Worm (Caenorhabditis elegans): ENCODE measurements around the gene C25E10.7.

The C25E10.7 gene

DNA sequence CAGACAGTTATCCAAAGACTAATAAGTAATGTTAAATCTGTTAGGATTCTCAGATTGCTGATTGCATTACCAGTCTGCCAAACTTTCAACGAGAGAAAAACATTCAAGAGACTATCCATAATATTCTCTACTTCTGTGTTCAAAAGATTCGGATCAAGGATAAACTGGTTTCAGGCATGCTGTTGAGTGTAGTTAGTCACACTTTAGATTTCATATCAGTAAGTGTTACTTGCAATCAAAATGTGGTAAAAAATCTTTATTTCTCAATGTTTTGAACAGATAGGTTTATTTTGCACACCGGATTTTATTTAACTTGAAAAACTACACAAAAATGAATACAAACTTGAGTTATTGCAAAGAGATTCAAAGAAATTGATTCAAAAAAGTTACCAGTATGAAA, 28.9 kb downstream of the C25E10.7 start, which contains the start of gene oac-41:
Gene oac-41, minus strand, starts transcription at position 101 of the 400 bp plus-strand sequence.
- TF ChIP-seq attf-3 (GFP tag; conservative IDR thresholded peaks at IDR 0.05): no peak
- TF ChIP-seq Y53G8AR.9 (GFP tag; conservative IDR thresholded peaks at IDR 0.05): no peak
- no peak for TF ChIP-seq F57A8.1 (GFP tag; optimal IDR thresholded peaks at IDR 0.05)
- TF ChIP-seq F57C9.4 (tag; optimal IDR thresholded peaks at IDR 0.05): no peak
- TF ChIP-seq tbx-9 (tag; optimal IDR thresholded peaks at IDR 0.05; ENCODE audit: borderline replicate concordance): no peak
- TF ChIP-seq somi-1 (GFP tag; optimal IDR thresholded peaks at IDR 0.05): no peak
- no peak for TF ChIP-seq egl-44 (GFP tag; IDR thresholded peaks at IDR 0.05)
- TF ChIP-seq ztf-3 (GFP tag; optimal IDR thresholded peaks at IDR 0.05): no peak
- TF ChIP-seq B0019.2 (GFP tag; conservative IDR thresholded peaks at IDR 0.05): no peak
- TF ChIP-seq lin-40 (tag; optimal IDR thresholded peaks at IDR 0.05): no peak
- TF ChIP-seq sea-2 (GFP tag; IDR thresholded peaks at IDR 0.05): no peak
- no peak for TF ChIP-seq B0261.1 (tag; optimal IDR thresholded peaks at IDR 0.05)
- no peak for TF ChIP-seq ceh-27 (GFP tag; optimal IDR thresholded peaks at IDR 0.05)
- no peak for TF ChIP-seq dox-1 (GFP tag; IDR thresholded peaks at IDR 0.05)
- no peak for TF ChIP-seq Y79H2A.3 (GFP tag; conservative IDR thresholded peaks at IDR 0.05)
- no peak for TF ChIP-seq F49E8.2 (tag; optimal IDR thresholded peaks at IDR 0.05; ENCODE audit: insufficient read depth)

DNA sequence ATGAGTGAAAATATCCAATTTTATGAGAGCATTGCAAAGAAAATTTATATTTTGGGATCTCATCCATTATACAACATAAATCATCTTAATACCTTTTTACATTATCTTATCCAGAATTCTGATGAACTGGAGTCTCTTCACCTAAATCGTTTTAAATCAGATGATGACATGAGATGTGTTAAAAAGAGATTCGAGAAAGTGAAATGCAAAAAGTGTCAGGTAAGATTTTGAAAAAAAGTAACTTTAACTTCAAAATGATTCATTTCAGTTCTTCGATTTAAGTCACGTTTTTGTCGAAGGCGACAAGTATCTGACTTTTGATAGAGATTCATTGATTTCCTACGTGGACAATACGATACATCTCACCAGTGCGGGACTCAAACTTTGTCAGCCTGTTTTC, 32.1 kb downstream of the C25E10.7 start:
- TF ChIP-seq ztf-28 (GFP tag; IDR thresholded peaks at IDR 0.05) (no peak), lir-1 (GFP tag; conservative IDR thresholded peaks at IDR 0.05) (no peak), attf-3 (GFP tag; conservative IDR thresholded peaks at IDR 0.05) (no peak)

DNA sequence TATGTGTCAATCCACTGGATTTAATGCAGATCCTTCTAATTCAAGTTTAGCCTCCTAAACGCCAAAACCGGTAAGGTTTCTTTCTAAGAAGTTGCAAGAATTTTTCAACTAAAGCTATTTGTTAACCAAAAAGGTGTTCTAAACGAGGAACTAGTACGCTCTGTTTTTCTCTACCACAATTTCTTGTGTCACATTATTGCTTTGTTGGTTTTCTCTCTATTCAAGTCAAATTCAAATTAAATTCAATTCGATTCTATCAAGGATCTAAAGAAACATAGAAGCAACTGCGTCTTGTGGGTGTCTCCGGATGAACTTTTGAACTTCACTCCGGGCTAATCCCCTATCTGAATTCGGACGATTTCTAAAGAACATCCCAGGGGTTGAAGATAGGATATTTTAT, 34.5 kb downstream of the C25E10.7 start, which contains the start of gene oac-40:
Gene oac-40, plus strand, starts transcription at position 301 of the 400 bp plus-strand sequence.
- TF ChIP-seq madf-6 (GFP tag; IDR thresholded peaks at IDR 0.05) (no peak), hlh-12 (tag; optimal IDR thresholded peaks at IDR 0.05) (no peak), ets-4 (GFP tag; optimal IDR thresholded peaks at IDR 0.05) (no peak), bed-1 (GFP tag; IDR thresholded peaks at IDR 0.05) (no peak), ZK185.1 (tag; optimal IDR thresholded peaks at IDR 0.05; ENCODE audit: poor library complexity, severe bottlenecking) (no peak), rpc-1 (optimal IDR thresholded peaks at IDR 0.05) (no peak), rpc-1 (tag; optimal IDR thresholded peaks at IDR 0.05) (no peak)

DNA sequence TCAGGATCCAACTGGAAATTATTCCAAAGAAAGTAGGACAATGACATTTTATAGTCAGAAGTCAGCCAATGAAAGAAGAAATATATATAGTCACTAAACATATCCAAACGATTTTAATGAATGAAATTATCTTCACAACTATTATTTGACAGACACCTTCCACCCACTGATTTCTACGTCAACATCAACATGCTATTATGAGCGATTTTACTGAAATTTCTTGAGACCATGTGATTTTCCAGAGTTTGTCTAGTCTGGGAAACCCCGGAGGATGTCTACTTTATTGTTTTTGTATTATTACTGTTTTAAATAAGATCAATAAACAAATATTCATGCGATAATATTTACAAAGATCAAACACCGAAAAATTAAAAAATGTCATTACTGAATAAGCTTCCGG, 35.5 kb downstream of the C25E10.7 start, which contains the start of gene srt-18:
Gene srt-18, minus strand, starts transcription at position 101 of the 400 bp plus-strand sequence.
- TF ChIP-seq lin-35 (GFP tag; optimal IDR thresholded peaks at IDR 0.05): no peak
- TF ChIP-seq K12H6.12 (tag; optimal IDR thresholded peaks at IDR 0.05): no peak
- TF ChIP-seq pbrm-1 (GFP tag; IDR thresholded peaks at IDR 0.05): no peak
- no peak for TF ChIP-seq dpff-1 (tag; optimal IDR thresholded peaks at IDR 0.05)
- TF ChIP-seq ceh-40 (GFP tag; IDR thresholded peaks at IDR 0.05): no peak
- no peak for TF ChIP-seq F37B4.10 (GFP tag; IDR thresholded peaks at IDR 0.05)
- no peak for TF ChIP-seq madf-3 (GFP tag; IDR thresholded peaks at IDR 0.05)
- TF ChIP-seq rcor-1 (GFP tag; IDR thresholded peaks at IDR 0.05): no peak
- no peak for TF ChIP-seq tbx-9 (tag; optimal IDR thresholded peaks at IDR 0.05; ENCODE audit: borderline replicate concordance)

DNA sequence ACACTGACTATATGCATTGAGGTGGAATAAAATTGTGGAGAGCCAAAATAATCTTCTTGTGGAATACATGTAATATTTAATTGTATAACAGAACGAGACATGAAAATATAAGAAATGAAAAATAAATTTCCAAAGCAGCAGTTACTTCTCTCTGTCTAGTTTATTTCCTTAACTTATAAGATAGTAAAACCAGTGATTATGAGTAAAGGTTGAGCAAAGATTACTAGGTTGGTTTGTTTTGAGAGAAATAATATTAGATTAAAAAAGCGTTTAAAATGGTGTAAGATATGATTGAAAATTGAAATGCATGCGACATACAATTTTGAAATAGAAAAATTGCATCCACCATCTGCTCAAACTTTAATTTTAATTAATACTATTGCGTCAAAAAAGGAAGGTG, 37.2 kb downstream of the C25E10.7 start, which contains the start of gene srh-201:
Gene srh-201, minus strand, starts transcription at position 101 of the 400 bp plus-strand sequence.
- TF ChIP-seq F55B11.4 (tag; optimal IDR thresholded peaks at IDR 0.05; ENCODE audit: borderline replicate concordance, insufficient read depth) (no peak), egl-18 (GFP tag; IDR thresholded peaks at IDR 0.05) (no peak), aptf-2 (GFP tag; conservative IDR thresholded peaks at IDR 0.05) (no peak), egl-44 (GFP tag; IDR thresholded peaks at IDR 0.05) (no peak), hmg-20 (GFP tag; IDR thresholded peaks at IDR 0.05) (no peak), unc-130 (GFP tag; optimal IDR thresholded peaks at IDR 0.05) (no peak), ztf-18 (tag; optimal IDR thresholded peaks at IDR 0.05) (no peak), lir-1 (GFP tag; conservative IDR thresholded peaks at IDR 0.05) (no peak), ceh-100 (GFP tag; IDR thresholded peaks at IDR 0.05) (no peak), hrde-1 (tag; optimal IDR thresholded peaks at IDR 0.05; ENCODE audit: borderline replicate concordance) (no peak), hmg-1.2 (GFP tag; IDR thresholded peaks at IDR 0.05) (no peak), B0261.1 (tag; optimal IDR thresholded peaks at IDR 0.05) (no peak), B0019.2 (GFP tag; conservative IDR thresholded peaks at IDR 0.05) (no peak), snpc-4 (GFP tag; optimal IDR thresholded peaks at IDR 0.05) (no peak), snpc-4 (tag; optimal IDR thresholded peaks at IDR 0.05) (no peak)
